Fruit fly (Drosophila melanogaster) whole organism, embryonic: Measurements from ENCODE around the gene Ptp10D.

ENCODE experiments used
- BtbVII ChIP-seq: fragments of 200-800 bp; sonication (Bioruptor generic); optimal IDR thresholded peaks from 3 replicates; lab custom pipeline; 2017; ENCODE audit warnings: missing biosample characterization, mild to moderate bottlenecking, missing genetic modification characterization
- CG1024 ChIP-seq: fragments of 200-800 bp; sonication (Bioruptor generic); IDR thresholded peaks from 2 replicates; pipeline ENCODE4 v1.3.6; 2022; ENCODE audit warnings: missing biosample characterization, missing genetic modification characterization
- CG10274 ChIP-seq: fragments of 200-800 bp; sonication (Bioruptor generic); optimal IDR thresholded peaks from 3 replicates; lab custom pipeline; 2017; ENCODE audit warnings: missing biosample characterization, mild to moderate bottlenecking, missing genetic modification characterization
- CG10543 ChIP-seq: fragments of 200-800 bp; sonication (Bioruptor generic); optimal IDR thresholded peaks from 3 replicates; lab custom pipeline; 2017; ENCODE audit warnings: missing biosample characterization, mild to moderate bottlenecking, missing genetic modification characterization, moderate library complexity
- CG11456 ChIP-seq: fragments of 200-800 bp; sonication (Bioruptor generic); IDR thresholded peaks from 3 replicates; pipeline ENCODE4 v1.3.6; 2022; ENCODE audit warnings: missing biosample characterization, missing genetic modification characterization
- CG14710 ChIP-seq: fragments of 200-800 bp; sonication (Bioruptor generic); optimal IDR thresholded peaks from 3 replicates; lab custom pipeline; 2019; ENCODE audit warnings: missing biosample characterization, mild to moderate bottlenecking, missing genetic modification characterization, moderate library complexity
- CG15011 ChIP-seq: fragments of 200-800 bp; sonication (Bioruptor generic); optimal IDR thresholded peaks from 3 replicates; lab custom pipeline; 2018; ENCODE audit warnings: missing biosample characterization, mild to moderate bottlenecking, missing genetic modification characterization
- CG15479 ChIP-seq: fragments of 200-800 bp; sonication (Bioruptor generic); optimal IDR thresholded peaks from 3 replicates; lab custom pipeline; 2019; ENCODE audit warnings: missing biosample characterization, mild to moderate bottlenecking, missing genetic modification characterization, moderate library complexity
- CG1647 ChIP-seq: fragments of 200-800 bp; sonication (Bioruptor generic); optimal IDR thresholded peaks from 3 replicates; lab custom pipeline; 2016; ENCODE audit warnings: missing biosample characterization, missing genetic modification characterization
- CG16863 ChIP-seq: fragments of 200-800 bp; sonication (Bioruptor generic); optimal IDR thresholded peaks from 3 replicates; lab custom pipeline; 2016; ENCODE audit warnings: missing biosample characterization, missing genetic modification characterization
- CG17802 ChIP-seq: fragments of 200-800 bp; sonication (Bioruptor generic); optimal IDR thresholded peaks from 2 replicates; lab custom pipeline; 2018; ENCODE audit warnings: missing biosample characterization, mild to moderate bottlenecking, missing genetic modification characterization, moderate library complexity
- CG18011 ChIP-seq: fragments of 200-800 bp; sonication (Bioruptor generic); optimal IDR thresholded peaks from 2 replicates; lab custom pipeline; 2017; ENCODE audit warnings: missing biosample characterization, missing genetic modification characterization, mild to moderate bottlenecking, moderate library complexity, missing genotype
- CG2889 ChIP-seq: fragments of 200-800 bp; sonication (Bioruptor generic); IDR thresholded peaks from 3 replicates; pipeline ENCODE4 v1.3.6; 2022; ENCODE audit warnings: missing biosample characterization, missing genetic modification characterization
- CG32532 ChIP-seq: fragments of 200-800 bp; sonication (Bioruptor generic); IDR thresholded peaks from 2 replicates; pipeline ENCODE4 v1.3.6; 2022; ENCODE audit warnings: missing biosample characterization, missing genetic modification characterization
- CG32767 ChIP-seq: fragments of 200-800 bp; sonication (Bioruptor generic); IDR thresholded peaks from 2 replicates; pipeline ENCODE4 v1.3.6; 2022; ENCODE audit warnings: missing biosample characterization, missing genetic modification characterization
- CG34376 ChIP-seq: fragments of 200-800 bp; sonication (Bioruptor generic); optimal IDR thresholded peaks from 2 replicates; lab custom pipeline; 2018; ENCODE audit warnings: missing biosample characterization, mild to moderate bottlenecking, missing genetic modification characterization
- CG4360 ChIP-seq: fragments of 200-800 bp; sonication (Bioruptor generic); IDR thresholded peaks from 2 replicates; pipeline ENCODE4 v1.3.6; 2022; ENCODE audit warnings: missing biosample characterization, missing genetic modification characterization
- CG4854 ChIP-seq: fragments of 200-800 bp; sonication (Bioruptor generic); optimal IDR thresholded peaks from 2 replicates; lab custom pipeline; 2016; ENCODE audit warnings: missing biosample characterization, missing genetic modification characterization, inconsistent platforms
- CG5180 ChIP-seq: fragments of 200-800 bp; sonication (Bioruptor generic); optimal IDR thresholded peaks from 3 replicates; lab custom pipeline; 2017; ENCODE audit warnings: missing biosample characterization, missing genetic modification characterization, mild to moderate bottlenecking, moderate library complexity, missing genetic modification reagents
- CG6272 ChIP-seq: fragments of 200-800 bp; sonication (Bioruptor generic); IDR thresholded peaks from 2 replicates; pipeline ENCODE4 v1.3.6; 2022; ENCODE audit warnings: missing biosample characterization, missing genetic modification characterization
- CG7987 ChIP-seq: fragments of 200-800 bp; sonication (Bioruptor generic); optimal IDR thresholded peaks from 2 replicates; lab custom pipeline; 2018; ENCODE audit warnings: missing biosample characterization, mild to moderate bottlenecking, missing genetic modification characterization, moderate library complexity
- CG8388 ChIP-seq: fragments of 200-800 bp; sonication (Bioruptor generic); optimal IDR thresholded peaks from 2 replicates; lab custom pipeline; 2019; ENCODE audit warnings: missing biosample characterization, mild to moderate bottlenecking, missing genetic modification characterization, moderate library complexity
- CG9437 ChIP-seq: fragments of 200-800 bp; sonication (Bioruptor generic); optimal IDR thresholded peaks from 2 replicates; lab custom pipeline; 2018; ENCODE audit warnings: missing biosample characterization, mild to moderate bottlenecking, missing genetic modification characterization
- CG9609 ChIP-seq: fragments of 200-800 bp; sonication (Bioruptor generic); optimal IDR thresholded peaks from 3 replicates; lab custom pipeline; 2016; ENCODE audit warnings: missing biosample characterization, missing genetic modification characterization
- Eip74EF ChIP-seq, 2 experiments: fragments of 200-800 bp in 1 of 2; fragments of >200 bp in 1 of 2; sonication (Bioruptor generic) in 1 of 2; optimal IDR thresholded peaks; 2 replicates each; lab custom pipeline; 2017 to 2019; ENCODE audit warnings: missing biosample characterization in 2 of 2, missing genetic modification characterization in 2 of 2, mild to moderate bottlenecking in 1 of 2, moderate library complexity in 1 of 2
- HmgZ ChIP-seq: fragments of 200-800 bp; sonication (Bioruptor generic); optimal IDR thresholded peaks from 2 replicates; lab custom pipeline; 2018; ENCODE audit warnings: missing biosample characterization, mild to moderate bottlenecking, missing genetic modification characterization
- Hr78 ChIP-seq, 2 experiments: fragments of 200-800 bp in 1 of 2; fragments of >200 bp in 1 of 2; sonication (Bioruptor generic) in 1 of 2; optimal IDR thresholded peaks; 2 replicates each; lab custom pipeline; 2017 to 2019; ENCODE audit warnings: missing biosample characterization in 2 of 2, missing genetic modification characterization in 2 of 2, mild to moderate bottlenecking in 1 of 2, moderate library complexity in 1 of 2
- Lpt ChIP-seq: fragments of >200 bp; optimal IDR thresholded peaks from 2 replicates; lab custom pipeline; 2018; ENCODE audit warnings: missing biosample characterization, missing genetic modification characterization
- MBD-R2 ChIP-seq: fragments of 200-800 bp; sonication (Bioruptor generic); IDR thresholded peaks from 2 replicates; pipeline ENCODE4 v1.3.6; 2022; ENCODE audit warnings: missing biosample characterization, missing genetic modification characterization
- Med ChIP-seq: fragments of 200-800 bp; sonication (Bioruptor generic); peaks from one replicate; lab custom pipeline; 2016; ENCODE audit warnings: missing biosample characterization, missing genetic modification characterization, mild to moderate bottlenecking, inconsistent platforms, moderate library complexity
- Rx ChIP-seq: fragments of 200-800 bp; sonication (Bioruptor generic); IDR thresholded peaks from 2 replicates; pipeline ENCODE4 v1.3.6; 2022; ENCODE audit warnings: missing biosample characterization, missing genetic modification characterization
- YL-1 ChIP-seq: fragments of 200-800 bp; sonication (Bioruptor generic); optimal IDR thresholded peaks from 3 replicates; lab custom pipeline; 2017; ENCODE audit warnings: missing biosample characterization, mild to moderate bottlenecking, missing genetic modification characterization
- cas ChIP-seq: fragments of 200-800 bp; sonication (Bioruptor generic); IDR thresholded peaks from 2 replicates; pipeline ENCODE4 v1.3.6; 2022; ENCODE audit warnings: missing biosample characterization, missing genetic modification characterization
- chn ChIP-seq: fragments of 200-800 bp; sonication (Bioruptor generic); optimal IDR thresholded peaks from 2 replicates; lab custom pipeline; 2016; ENCODE audit warnings: missing biosample characterization, missing genetic modification characterization
- crc ChIP-seq: fragments of 200-800 bp; sonication (Bioruptor generic); optimal IDR thresholded peaks from 2 replicates; lab custom pipeline; 2016; ENCODE audit warnings: missing biosample characterization, missing genetic modification characterization
- crp ChIP-seq, 2 experiments: fragments of 200-800 bp; sonication (Bioruptor generic); optimal IDR thresholded peaks; 2 replicates in 1 of 2; 3 replicates in 1 of 2; lab custom pipeline; 2017; ENCODE audit warnings: missing biosample characterization in 2 of 2, missing genetic modification characterization in 2 of 2, mild to moderate bottlenecking in 1 of 2, moderate library complexity in 1 of 2
- disco-r ChIP-seq: fragments of 200-800 bp; sonication (Bioruptor generic); optimal IDR thresholded peaks from 2 replicates; lab custom pipeline; 2016; ENCODE audit warnings: missing biosample characterization, missing genetic modification characterization
- exex ChIP-seq: fragments of 200-800 bp; sonication (Bioruptor generic); optimal IDR thresholded peaks from 4 replicates; lab custom pipeline; 2018; ENCODE audit warnings: missing biosample characterization, mild to moderate bottlenecking, missing genetic modification characterization, moderate library complexity
- jigr1 ChIP-seq: fragments of 200-800 bp; sonication (Bioruptor generic); IDR thresholded peaks from 3 replicates; pipeline ENCODE4 v1.3.6; 2022; ENCODE audit warnings: missing biosample characterization, missing genetic modification characterization
- knrl ChIP-seq: fragments of 200-800 bp; sonication (Bioruptor generic); IDR thresholded peaks from 3 replicates; pipeline ENCODE4 v1.3.6; 2022; ENCODE audit warnings: missing biosample characterization, missing genetic modification characterization; ENCODE audit not compliant: partially characterized antibody
- lab ChIP-seq: fragments of 200-800 bp; sonication (Bioruptor generic); optimal IDR thresholded peaks from 3 replicates; lab custom pipeline; 2017; ENCODE audit warnings: missing biosample characterization, missing genetic modification characterization, mild to moderate bottlenecking, moderate library complexity, missing genetic modification reagents
- lilli ChIP-seq: fragments of 200-800 bp; sonication (Bioruptor generic); optimal IDR thresholded peaks from 3 replicates; lab custom pipeline; 2016; ENCODE audit warnings: missing biosample characterization, missing genetic modification characterization
- luna ChIP-seq: fragments of 200-800 bp; sonication (Bioruptor generic); optimal IDR thresholded peaks from 2 replicates; lab custom pipeline; 2016; ENCODE audit warnings: missing biosample characterization, missing genetic modification characterization
- maf-S ChIP-seq: fragments of 200-800 bp; sonication (Bioruptor generic); optimal IDR thresholded peaks from 2 replicates; lab custom pipeline; 2016; ENCODE audit warnings: missing biosample characterization, missing genetic modification characterization
- mirr ChIP-seq: fragments of 200-800 bp; sonication (Bioruptor generic); optimal IDR thresholded peaks from 3 replicates; lab custom pipeline; 2018; ENCODE audit warnings: missing biosample characterization, mild to moderate bottlenecking, missing genetic modification characterization
- pzg ChIP-seq: fragments of 200-800 bp; sonication (Bioruptor generic); optimal IDR thresholded peaks from 3 replicates; lab custom pipeline; 2018; ENCODE audit warnings: missing biosample characterization, mild to moderate bottlenecking, missing genetic modification characterization, moderate library complexity
- row ChIP-seq: fragments of 200-800 bp; sonication (Bioruptor generic); IDR thresholded peaks from 3 replicates; pipeline ENCODE4 v1.3.6; 2022; ENCODE audit warnings: missing biosample characterization, missing genetic modification characterization
- run ChIP-seq: fragments of 200-800 bp; sonication (Bioruptor generic); optimal IDR thresholded peaks from 3 replicates; lab custom pipeline; 2018; ENCODE audit warnings: missing biosample characterization, mild to moderate bottlenecking, missing genetic modification characterization
- sd ChIP-seq: fragments of 200-800 bp; sonication (Bioruptor generic); optimal IDR thresholded peaks from 3 replicates; lab custom pipeline; 2018; ENCODE audit warnings: missing biosample characterization, mild to moderate bottlenecking, missing genetic modification characterization, moderate library complexity
- sens-2 ChIP-seq: fragments of 200-800 bp; sonication (Bioruptor generic); IDR thresholded peaks from 2 replicates; pipeline ENCODE4 v1.3.6; 2022; ENCODE audit warnings: missing biosample characterization, missing genetic modification characterization
- wor ChIP-seq: fragments of 200-800 bp; sonication (Bioruptor generic); IDR thresholded peaks from 2 replicates; pipeline ENCODE4 v1.3.6; 2022; ENCODE audit warnings: missing biosample characterization, missing genetic modification characterization

Gene Ptp10D

dm6 chrX:11620527-11620926 is 1.3 kb upstream of the Ptp10D start (continued):
- TF ChIP-seq CG10274 (GFP tag; lab: Kevin White, UChicago) = no peak
- TF ChIP-seq sens-2 (GFP tag; lab: Robert Waterston, UW) = no peak
- no peak for TF ChIP-seq CG18011 (GFP tag; lab: Kevin White, UChicago)
- TF ChIP-seq YL-1 = no peak
- no peak for TF ChIP-seq maf-S
- peak; percentile 44 for TF ChIP-seq row (GFP tag; lab: Robert Waterston, UW)
- no peak for TF ChIP-seq jigr1 (GFP tag; lab: Robert Waterston, UW)
- TF ChIP-seq CG4854 (GFP tag; lab: Kevin White, UChicago) = no peak
- no peak for TF ChIP-seq CG1647 (GFP tag; lab: Kevin White, UChicago)
- no peak for TF ChIP-seq CG32767 (GFP tag; lab: Robert Waterston, UW)
- TF ChIP-seq Lpt (GFP tag; lab: Kevin White, UChicago) = no peak
- TF ChIP-seq MBD-R2 (GFP tag; lab: Robert Waterston, UW) = no peak
- TF ChIP-seq CG17802 (tag; lab: Kevin White, UChicago) = no peak
- peak; percentile 17 for TF ChIP-seq lab
- no peak for TF ChIP-seq Eip74EF (GFP tag; optimal IDR thresholded peaks at IDR 0.05; lab: Kevin White, UChicago)
- TF ChIP-seq CG1024 (GFP tag; lab: Robert Waterston, UW) = no peak
- TF ChIP-seq Hr78 (GFP tag; optimal IDR thresholded peaks at IDR 0.05; lab: Kevin White, UChicago) = no peak
- peak; percentile 90 for TF ChIP-seq CG34376 (GFP tag; lab: Kevin White, UChicago)
- no peak for TF ChIP-seq CG6272 (GFP tag; lab: Robert Waterston, UW)
- peak; percentile 5 for TF ChIP-seq pzg (GFP tag; lab: Kevin White, UChicago)
- TF ChIP-seq wor = no peak
- TF ChIP-seq CG11456 (GFP tag; lab: Robert Waterston, UW) = no peak
- no peak for TF ChIP-seq BtbVII
- no peak for TF ChIP-seq disco-r
- no peak for TF ChIP-seq CG15011 (GFP tag; lab: Kevin White, UChicago)
- TF ChIP-seq CG8388 (GFP tag; lab: Kevin White, UChicago) = no peak
- peak; percentile 20 for TF ChIP-seq HmgZ (tag; lab: Kevin White, UChicago)
- no peak for TF ChIP-seq CG7987 (GFP tag; lab: Kevin White, UChicago)
- no peak for TF ChIP-seq CG9437
- no peak for TF ChIP-seq run (tag; lab: Kevin White, UChicago)
- TF ChIP-seq Rx (GFP tag; lab: Robert Waterston, UW) = no peak
- peak; percentile 52 for TF ChIP-seq exex (tag; lab: Kevin White, UChicago)
- TF ChIP-seq chn = no peak
- peak; percentile 88 for TF ChIP-seq sd
- TF ChIP-seq CG5180 (GFP tag; lab: Kevin White, UChicago) = no peak
- no peak for TF ChIP-seq CG15479 (GFP tag; lab: Kevin White, UChicago)
- peak; percentile 66 for TF ChIP-seq mirr (GFP tag; lab: Kevin White, UChicago)
- 0 out of 2 replicates have a peak, but pooled peaks have one; percentile 11 for TF ChIP-seq CG32532 (GFP tag; lab: Robert Waterston, UW)
- TF ChIP-seq CG2889 (GFP tag; lab: Robert Waterston, UW) = no peak
- TF ChIP-seq CG10543 = peak; percentile 35
- no peak for TF ChIP-seq crc (GFP tag; lab: Kevin White, UChicago)
- no peak for TF ChIP-seq crp (GFP tag; optimal IDR thresholded peaks at IDR 0.05; lab: Kevin White, UChicago)
- no peak for TF ChIP-seq CG16863 (GFP tag; lab: Kevin White, UChicago)
- no peak for TF ChIP-seq CG9609 (GFP tag; lab: Kevin White, UChicago)
- peak; percentile 40 for TF ChIP-seq Med (GFP tag; lab: Kevin White, UChicago)
- TF ChIP-seq CG4360 = no peak
- TF ChIP-seq knrl (GFP tag; lab: Robert Waterston, UW) = no peak
- no peak for TF ChIP-seq lilli (GFP tag; lab: Kevin White, UChicago)
- TF ChIP-seq luna (GFP tag; lab: Kevin White, UChicago) = no peak
- no peak for TF ChIP-seq cas (GFP tag; lab: Robert Waterston, UW)
- no peak for TF ChIP-seq CG14710 (tag; lab: Kevin White, UChicago)
